Worm (Caenorhabditis elegans) whole organism, young adult: ENCODE data around the gene F55A11.6.
A peak's percentile ranks its signal among the peaks of the same experiment; 100 is the strongest.
"Not testable (repeated sequence)": the region's sequence is repeated elsewhere in the genome, so short reads cannot be mapped to it uniquely, and the experiment has no call there.

ENCODE experiments used
- C06A6.2 ChIP-seq: fragments of 200-800 bp; sonication (Bioruptor generic); conservative IDR thresholded peaks from 2 replicates; pipeline ENCODE4 v1.3.6; 2022; ENCODE audit warnings: missing genetic modification characterization, missing compliant biosample characterization
- D2030.7 ChIP-seq: fragments of 200-800 bp; sonication (Bioruptor generic); IDR thresholded peaks from 2 replicates; pipeline ENCODE4 v1.3.6; 2022; ENCODE audit warnings: missing genetic modification reagents, missing genetic modification characterization, missing compliant biosample characterization
- F33H1.4 ChIP-seq: fragments of 200-800 bp; sonication (Bioruptor generic); IDR thresholded peaks from 2 replicates; pipeline ENCODE4 v1.3.6; 2022; ENCODE audit warnings: missing genetic modification reagents, missing genetic modification characterization, missing compliant biosample characterization
- F37B4.10 ChIP-seq: fragments of 200-800 bp; sonication (Bioruptor generic); IDR thresholded peaks from 2 replicates; pipeline ENCODE4 v1.3.6; 2022; ENCODE audit warnings: missing genetic modification characterization, missing compliant biosample characterization
- K11D2.4 ChIP-seq: fragments of 200-800 bp; sonication (Bioruptor generic); IDR thresholded peaks from 2 replicates; pipeline ENCODE4 v1.3.6; 2022; ENCODE audit warnings: missing genetic modification reagents, missing genetic modification characterization, missing compliant biosample characterization
- Y53G8AR.9 ChIP-seq: fragments of 200-800 bp; sonication (Bioruptor generic); conservative IDR thresholded peaks from 2 replicates; pipeline ENCODE4 v1.3.6; 2022; ENCODE audit warnings: missing genetic modification reagents, missing genetic modification characterization, missing compliant biosample characterization
- Y95B8A.8 ChIP-seq: fragments of 200-800 bp; sonication (Bioruptor generic); IDR thresholded peaks from 2 replicates; pipeline ENCODE4 v1.3.6; 2022; ENCODE audit warnings: missing genetic modification reagents, missing genetic modification characterization, missing compliant biosample characterization
- ZK185.1 ChIP-seq: sonication (generic microtip); optimal IDR thresholded peaks from 2 replicates; lab custom pipeline; 2016; ENCODE audit warnings: mild to moderate bottlenecking, missing genetic modification characterization, missing compliant biosample characterization; ENCODE audit not compliant: poor library complexity, severe bottlenecking
- ama-1 ChIP-seq, 3 experiments: fragments of 150-350 bp in 1 of 3; sonication (generic microtip) in 2 of 3; optimal IDR thresholded peaks; 2 replicates each; lab custom pipeline; 2014 to 2018; ENCODE audit warnings: missing biosample characterization in 2 of 3, missing genetic modification characterization in 2 of 3, missing genetic modification reagents in 2 of 3
- atf-7 ChIP-seq: sonication (generic microtip); optimal IDR thresholded peaks from 2 replicates; lab custom pipeline; 2017; ENCODE audit warnings: mild to moderate bottlenecking, missing genetic modification characterization, missing compliant biosample characterization
- attf-5 ChIP-seq: fragments of 200-800 bp; sonication (Bioruptor generic); optimal IDR thresholded peaks from 2 replicates; lab custom pipeline; 2018; ENCODE audit warnings: mild to moderate bottlenecking, missing genetic modification characterization, missing compliant biosample characterization
- cebp-1 ChIP-seq, 2 experiments: fragments of 200-800 bp in 1 of 2; sonication (Bioruptor generic) in 1 of 2; sonication (generic microtip) in 1 of 2; IDR thresholded peaks in 1 of 2; optimal IDR thresholded peaks in 1 of 2; 2 replicates each; pipeline versions ENCODE4 v1.3.6 to Lab custom; 2017 to 2022; ENCODE audit warnings: missing compliant biosample characterization in 2 of 2, missing genetic modification characterization in 2 of 2, mild to moderate bottlenecking in 1 of 2, missing genetic modification reagents in 1 of 2, moderate library complexity in 1 of 2
- chd-7 ChIP-seq: sonication (generic microtip); optimal IDR thresholded peaks from 2 replicates; lab custom pipeline; 2016; ENCODE audit warnings: mild to moderate bottlenecking, missing genetic modification characterization, moderate library complexity, missing compliant biosample characterization
- efl-1 ChIP-seq: fragments of 150-350 bp; optimal IDR thresholded peaks from 2 replicates; lab custom pipeline; 2014; ENCODE audit warnings: missing biosample characterization, missing genetic modification reagents, missing genetic modification characterization
- egl-44 ChIP-seq: fragments of 200-800 bp; sonication (Bioruptor generic); IDR thresholded peaks from 2 replicates; pipeline ENCODE4 v1.3.6; 2022; ENCODE audit warnings: missing genetic modification reagents, missing genetic modification characterization, missing compliant biosample characterization
- ekl-4 ChIP-seq: fragments of 200-800 bp; sonication (Bioruptor generic); IDR thresholded peaks from 2 replicates; pipeline ENCODE4 v1.3.6; 2022; ENCODE audit warnings: missing genetic modification reagents, missing genetic modification characterization, missing compliant biosample characterization
- gei-17 ChIP-seq: fragments of 200-800 bp; sonication (Bioruptor generic); optimal IDR thresholded peaks from 2 replicates; lab custom pipeline; 2018; ENCODE audit warnings: mild to moderate bottlenecking, missing genetic modification characterization, missing compliant biosample characterization
- hrde-1 ChIP-seq: sonication (generic microtip); optimal IDR thresholded peaks from 2 replicates; lab custom pipeline; 2016; ENCODE audit warnings: missing genetic modification characterization, mild to moderate bottlenecking, missing compliant biosample characterization, moderate library complexity, missing genotype, missing genetic modification reagents, borderline replicate concordance
- lag-1 ChIP-seq: fragments of 200-800 bp; sonication (Bioruptor generic); IDR thresholded peaks from 2 replicates; pipeline ENCODE4 v1.3.6; 2022; ENCODE audit warnings: missing genetic modification reagents, missing genetic modification characterization, missing compliant biosample characterization
- let-607 ChIP-seq, 2 experiments: fragments of 200-800 bp in 1 of 2; sonication (Bioruptor generic) in 1 of 2; sonication (generic microtip) in 1 of 2; optimal IDR thresholded peaks; 2 replicates each; lab custom pipeline; 2016 to 2018; ENCODE audit warnings: mild to moderate bottlenecking in 2 of 2, missing compliant biosample characterization in 2 of 2, missing genetic modification characterization in 2 of 2, moderate library complexity in 2 of 2, missing genotype in 1 of 2
- lin-26 ChIP-seq: fragments of 200-800 bp; sonication (Bioruptor generic); IDR thresholded peaks from 2 replicates; pipeline ENCODE4 v1.3.6; 2022; ENCODE audit warnings: missing genetic modification reagents, missing genetic modification characterization, missing compliant biosample characterization
- lin-35 ChIP-seq, 3 experiments: fragments of 150-350 bp in 2 of 3; sonication (generic microtip) in 1 of 3; optimal IDR thresholded peaks; 2 replicates each; lab custom pipeline; 2014 to 2018; ENCODE audit warnings: missing biosample characterization in 3 of 3, missing genetic modification characterization in 3 of 3, missing genetic modification reagents in 3 of 3
- lin-40 ChIP-seq: sonication (generic microtip); optimal IDR thresholded peaks from 2 replicates; lab custom pipeline; 2016; ENCODE audit warnings: missing genetic modification characterization, mild to moderate bottlenecking, missing compliant biosample characterization, missing genotype, missing genetic modification reagents
- lin-54 ChIP-seq: fragments of 200-800 bp; sonication (Bioruptor generic); optimal IDR thresholded peaks from 2 replicates; lab custom pipeline; 2018; ENCODE audit warnings: mild to moderate bottlenecking, missing genetic modification characterization, missing compliant biosample characterization
- lir-1 ChIP-seq: fragments of 200-800 bp; sonication (Bioruptor generic); conservative IDR thresholded peaks from 2 replicates; pipeline ENCODE4 v1.3.6; 2022; ENCODE audit warnings: missing genetic modification reagents, missing genetic modification characterization, missing compliant biosample characterization
- mcd-1 ChIP-seq: fragments of 200-800 bp; sonication (Bioruptor generic); IDR thresholded peaks from 2 replicates; pipeline ENCODE4 v1.3.6; 2022; ENCODE audit warnings: missing genetic modification reagents, missing genetic modification characterization, missing compliant biosample characterization
- nfya-1 ChIP-seq: sonication (generic microtip); optimal IDR thresholded peaks from 2 replicates; lab custom pipeline; 2017; ENCODE audit warnings: antibody characterized with exemption, missing compliant biosample characterization, missing genetic modification characterization, borderline replicate concordance; ENCODE audit not compliant: insufficient read depth
- nfyb-1 ChIP-seq: fragments of 200-800 bp; sonication (Bioruptor generic); IDR thresholded peaks from 2 replicates; pipeline ENCODE4 v1.3.6; 2022; ENCODE audit warnings: missing genetic modification reagents, missing genetic modification characterization, missing compliant biosample characterization
- nhr-80 ChIP-seq: sonication (generic microtip); optimal IDR thresholded peaks from 2 replicates; lab custom pipeline; 2016; ENCODE audit warnings: missing genetic modification characterization, missing compliant biosample characterization
- nhr-90 ChIP-seq: sonication (generic microtip); optimal IDR thresholded peaks from 2 replicates; lab custom pipeline; 2016; ENCODE audit warnings: missing genotype, mild to moderate bottlenecking, missing genetic modification characterization, missing compliant biosample characterization
- pha-4 ChIP-seq: fragments of 150-350 bp; sonication (generic microtip); optimal IDR thresholded peaks from 2 replicates; lab custom pipeline; 2014; ENCODE audit warnings: missing biosample characterization, missing genetic modification reagents, missing genetic modification characterization
- rcor-1 ChIP-seq: fragments of 200-800 bp; sonication (Bioruptor generic); IDR thresholded peaks from 2 replicates; pipeline ENCODE4 v1.3.6; 2022; ENCODE audit warnings: missing genetic modification reagents, missing genetic modification characterization, missing compliant biosample characterization
- repo-1 ChIP-seq: sonication (generic microtip); optimal IDR thresholded peaks from 2 replicates; lab custom pipeline; 2017; ENCODE audit warnings: mild to moderate bottlenecking, missing genetic modification characterization, missing compliant biosample characterization
- snpc-1.3 ChIP-seq: sonication (generic microtip); optimal IDR thresholded peaks from 2 replicates; lab custom pipeline; 2017; ENCODE audit warnings: missing genetic modification characterization, mild to moderate bottlenecking, missing compliant biosample characterization, antibody characterized with exemption, moderate library complexity, missing genotype, missing genetic modification reagents; ENCODE audit not compliant: insufficient read depth
- snpc-4 ChIP-seq, 5 experiments: fragments of 150-350 bp in 1 of 5; sonication (generic microtip) in 4 of 5; optimal IDR thresholded peaks; 2 replicates each; lab custom pipeline; 2014 to 2018; ENCODE audit warnings: missing genetic modification characterization in 5 of 5, missing biosample characterization in 3 of 5, antibody characterized with exemption in 2 of 5, mild to moderate bottlenecking in 2 of 5, missing compliant biosample characterization in 2 of 5, missing genotype in 2 of 5, moderate library complexity in 2 of 5, missing genetic modification reagents in 1 of 5
- somi-1 ChIP-seq: fragments of 200-800 bp; sonication (Bioruptor generic); optimal IDR thresholded peaks from 2 replicates; lab custom pipeline; 2018; ENCODE audit warnings: mild to moderate bottlenecking, missing genetic modification characterization, missing compliant biosample characterization
- tbx-9 ChIP-seq: sonication (generic microtip); optimal IDR thresholded peaks from 2 replicates; lab custom pipeline; 2016; ENCODE audit warnings: borderline replicate concordance, missing genetic modification characterization, inconsistent platforms, missing compliant biosample characterization
- tlf-1 ChIP-seq: fragments of 200-800 bp; sonication (Bioruptor generic); optimal IDR thresholded peaks from 2 replicates; lab custom pipeline; 2018; ENCODE audit warnings: mild to moderate bottlenecking, missing genetic modification characterization, missing compliant biosample characterization
- unc-62 ChIP-seq: fragments of 150-350 bp; optimal IDR thresholded peaks from 2 replicates; lab custom pipeline; 2014; ENCODE audit warnings: missing biosample characterization, missing genetic modification reagents, missing genetic modification characterization
- zim-3 ChIP-seq: sonication (generic microtip); optimal IDR thresholded peaks from 2 replicates; lab custom pipeline; 2017; ENCODE audit warnings: mild to moderate bottlenecking, missing genetic modification characterization, moderate library complexity, missing compliant biosample characterization
- ztf-26 ChIP-seq: sonication (generic microtip); optimal IDR thresholded peaks from 2 replicates; lab custom pipeline; 2017; ENCODE audit warnings: missing genetic modification characterization, missing compliant biosample characterization
- ztf-3 ChIP-seq: fragments of 200-800 bp; sonication (Bioruptor generic); optimal IDR thresholded peaks from 2 replicates; lab custom pipeline; 2018; ENCODE audit warnings: mild to moderate bottlenecking, missing genetic modification characterization, missing compliant biosample characterization

Gene F55A11.6

DNA sequence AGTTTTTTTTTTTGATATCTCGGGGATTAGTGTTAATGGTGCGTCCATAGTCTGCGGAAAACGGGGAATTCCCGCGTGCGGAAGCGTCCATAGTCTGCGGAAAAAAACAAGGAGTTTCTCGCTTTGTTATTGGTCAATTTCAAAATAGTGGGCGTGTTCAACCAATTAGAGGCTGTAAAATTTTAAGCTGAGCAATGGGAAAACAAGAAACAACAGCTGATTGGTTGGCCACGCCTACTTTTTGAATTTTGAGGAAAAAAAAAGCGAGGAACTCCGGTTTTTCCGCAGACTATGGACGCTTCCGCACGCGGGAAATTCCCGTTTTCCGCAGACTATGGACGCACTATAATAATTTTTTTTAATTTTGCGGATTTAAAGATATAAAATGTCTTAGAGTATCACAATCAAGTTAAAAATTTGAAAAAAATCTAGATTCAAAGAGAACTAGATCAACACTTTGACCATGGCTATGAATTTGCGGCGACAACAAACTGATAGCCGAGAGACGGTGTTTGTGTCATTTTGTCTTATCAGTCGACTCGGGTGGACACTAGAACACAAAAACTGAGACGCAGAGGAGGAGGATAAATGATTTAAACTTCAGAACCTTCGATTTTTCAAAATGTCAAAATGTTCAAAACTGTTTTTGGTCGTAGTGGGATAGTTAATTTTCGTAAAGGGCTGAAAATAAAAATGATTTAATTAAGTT is 46.6 kb downstream of the F55A11.6 start:
- TF ChIP-seq K11D2.4 (GFP tag; lab: Robert Waterston, UW) (0 out of 2 replicates have a peak, but pooled peaks have one; percentile 28), nfyb-1 (GFP tag; lab: Robert Waterston, UW) (peak; percentile 72), ama-1 (optimal IDR thresholded peaks at IDR 0.05; lab: Kevin White, UChicago) (peak; percentile 45)
- not testable (repeated sequence) for TF ChIP-seq ama-1 (GFP tag; optimal IDR thresholded peaks at IDR 0.05; lab: Kevin White, UChicago)
- TF ChIP-seq, all 124 proteins: peak for 3; not testable (repeated sequence) for 121

- TF ChIP-seq nfyb-1 (GFP tag; lab: Robert Waterston, UW) (peak; percentile 71), lin-40 (tag; lab: Kevin White, UChicago) (peak; percentile 57), F37B4.10 (GFP tag; lab: Robert Waterston, UW) (no peak), lag-1 (GFP tag; lab: Robert Waterston, UW) (no peak), tlf-1 (GFP tag; lab: Kevin White, UChicago) (peak; percentile 65), lin-26 (GFP tag; lab: Robert Waterston, UW) (0 out of 2 replicates have a peak, but pooled peaks have one; percentile 17), rcor-1 (GFP tag; lab: Robert Waterston, UW) (0 out of 2 replicates have a peak, but pooled peaks have one; percentile 18), Y95B8A.8 (peak; percentile 25; the same call in 1 of the 2 replicates), atf-7 (tag; lab: Kevin White, UChicago) (peak; percentile 53), nhr-80 (tag; lab: Kevin White, UChicago) (peak; percentile 65), nhr-90 (tag; lab: Kevin White, UChicago) (peak; percentile 14), lin-54 (peak; percentile 67), somi-1 (GFP tag; lab: Kevin White, UChicago) (peak; percentile 60), attf-5 (GFP tag; lab: Kevin White, UChicago) (peak; percentile 60), let-607 (tag; optimal IDR thresholded peaks at IDR 0.05; lab: Kevin White, UChicago) (peak in 1 of 2 experiments; percentile 50), lir-1 (no peak; the same call in 1 of the 2 replicates), mcd-1 (GFP tag; lab: Robert Waterston, UW) (peak; percentile 43; the same call in 1 of the 2 replicates), lin-35 (GFP tag; optimal IDR thresholded peaks at IDR 0.05; lab: Kevin White, UChicago) (no peak), hrde-1 (tag; lab: Kevin White, UChicago) (no peak), Y53G8AR.9 (0 out of 2 replicates have a peak, but pooled peaks have one; percentile 39), ztf-3 (no peak), chd-7 (tag; lab: Kevin White, UChicago) (peak; percentile 59), repo-1 (tag; lab: Kevin White, UChicago) (peak; percentile 45), pha-4 (peak; percentile 62), tbx-9 (tag; lab: Kevin White, UChicago) (no peak), cebp-1 (GFP tag; IDR thresholded peaks at IDR 0.05; lab: Robert Waterston, UW) (no peak), cebp-1 (tag; optimal IDR thresholded peaks at IDR 0.05; lab: Kevin White, UChicago) (peak; percentile 72), unc-62 (GFP tag; lab: Kevin White, UChicago) (peak; percentile 3), C06A6.2 (GFP tag; lab: Robert Waterston, UW) (0 out of 2 replicates have a peak, but pooled peaks have one; percentile 14), snpc-1.3 (no peak), nfya-1 (tag; lab: Kevin White, UChicago) (no peak), ekl-4 (GFP tag; lab: Robert Waterston, UW) (peak; percentile 36; the same call in 1 of the 2 replicates), ZK185.1 (tag; lab: Kevin White, UChicago) (peak; percentile 38), zim-3 (no peak), egl-44 (GFP tag; lab: Robert Waterston, UW) (peak; percentile 77), gei-17 (GFP tag; lab: Kevin White, UChicago) (no peak), snpc-4 (GFP tag; optimal IDR thresholded peaks at IDR 0.05; lab: Kevin White, UChicago) (no peak), snpc-4 (tag; optimal IDR thresholded peaks at IDR 0.05; lab: Kevin White, UChicago) (peak in 2 of 4 experiments; percentile 17 to 22), D2030.7 (no peak), ztf-26 (peak; percentile 38), F33H1.4 (GFP tag; lab: Robert Waterston, UW) (no peak), efl-1 (GFP tag; lab: Kevin White, UChicago) (no peak)
Measured at ce11 chrV:11823978-11824377, 47.3 kb downstream of the F55A11.6 start.
